Worm (Caenorhabditis elegans) whole organism, early embryonic: Measurements from ENCODE around the gene C52A11.3.

ENCODE experiments used
- B0310.2 ChIP-seq: sonication (generic microtip); optimal IDR thresholded peaks from 2 replicates; lab custom pipeline; 2016; ENCODE audit warnings: mild to moderate bottlenecking, missing genetic modification characterization, missing compliant biosample characterization
- F13C5.2 ChIP-seq: sonication (generic microtip); optimal IDR thresholded peaks from 2 replicates; lab custom pipeline; 2017; ENCODE audit warnings: mild to moderate bottlenecking, missing genetic modification characterization, inconsistent platforms, missing compliant biosample characterization
- aly-1 ChIP-seq: sonication (generic microtip); optimal IDR thresholded peaks from 2 replicates; lab custom pipeline; 2016; ENCODE audit warnings: missing genetic modification characterization, missing compliant biosample characterization
- ama-1 ChIP-seq: fragments of 150-350 bp; optimal IDR thresholded peaks from 2 replicates; lab custom pipeline; 2014
- ceh-13 ChIP-seq: fragments of 200-800 bp; sonication (Bioruptor generic); optimal IDR thresholded peaks from 2 replicates; lab custom pipeline; 2018; ENCODE audit warnings: mild to moderate bottlenecking, missing genetic modification characterization, missing compliant biosample characterization
- ets-7 ChIP-seq: sonication (generic microtip); optimal IDR thresholded peaks from 2 replicates; lab custom pipeline; 2016; ENCODE audit warnings: missing genotype, missing genetic modification characterization, missing compliant biosample characterization
- flt-1 ChIP-seq: fragments of 200-800 bp; sonication (Bioruptor generic); IDR thresholded peaks from 2 replicates; pipeline ENCODE4 v1.3.6; 2022; ENCODE audit warnings: missing genetic modification characterization, missing compliant biosample characterization
- hmbx-1 ChIP-seq: sonication (generic microtip); optimal IDR thresholded peaks from 2 replicates; lab custom pipeline; 2016; ENCODE audit warnings: mild to moderate bottlenecking, missing genetic modification characterization, missing compliant biosample characterization
- hmg-4 ChIP-seq: fragments of 200-800 bp; sonication (Bioruptor generic); optimal IDR thresholded peaks from 2 replicates; lab custom pipeline; 2018; ENCODE audit warnings: mild to moderate bottlenecking, missing genetic modification characterization, missing compliant biosample characterization
- hnd-1 ChIP-seq: sonication (generic microtip); optimal IDR thresholded peaks from 2 replicates; lab custom pipeline; 2016; ENCODE audit warnings: missing genetic modification characterization, missing compliant biosample characterization
- pes-1 ChIP-seq: fragments of 200-800 bp; sonication (Bioruptor generic); IDR thresholded peaks from 2 replicates; pipeline ENCODE4 v1.3.6; 2022; ENCODE audit warnings: missing genetic modification reagents, missing genetic modification characterization, missing compliant biosample characterization
- sea-1 ChIP-seq: fragments of 200-800 bp; sonication (Bioruptor generic); conservative IDR thresholded peaks from 2 replicates; pipeline ENCODE4 v1.3.6; 2022; ENCODE audit warnings: missing genetic modification characterization, missing compliant biosample characterization
- tbx-11 ChIP-seq: fragments of 200-800 bp; sonication (Bioruptor generic); IDR thresholded peaks from 2 replicates; pipeline ENCODE4 v1.3.6; 2022; ENCODE audit warnings: missing genetic modification characterization, missing compliant biosample characterization
- tra-4 ChIP-seq: sonication (generic microtip); optimal IDR thresholded peaks from 2 replicates; lab custom pipeline; 2017; ENCODE audit warnings: missing genetic modification characterization, missing compliant biosample characterization

ce11 chrII:10755455-10755854, 18.3 kb downstream of the C52A11.3 start:
- TF ChIP-seq aly-1 (tag; lab: Kevin White, UChicago) (no peak), F13C5.2 (no peak), pes-1 (no peak), sea-1 (GFP tag; lab: Robert Waterston, UW) (no peak), ama-1 (no peak), tra-4 (tag; lab: Kevin White, UChicago) (no peak), B0310.2 (no peak), flt-1 (no peak), ceh-13 (GFP tag; lab: Kevin White, UChicago) (no peak), hnd-1 (tag; lab: Kevin White, UChicago) (no peak), hmbx-1 (tag; lab: Kevin White, UChicago) (no peak), ets-7 (tag; lab: Kevin White, UChicago) (no peak), hmg-4 (GFP tag; lab: Kevin White, UChicago) (no peak), tbx-11 (no peak)
